Worm (Caenorhabditis elegans) whole organism, midembryonic: Measurements from ENCODE around the gene srh-247.

ENCODE experiments used
- T22C8.4 ChIP-seq: fragments of 200-800 bp; sonication (Bioruptor generic); IDR thresholded peaks from 2 replicates; pipeline ENCODE4 v1.3.6; 2022; ENCODE audit warnings: missing genetic modification characterization, missing compliant biosample characterization
- cog-1 ChIP-seq: sonication (generic microtip); optimal IDR thresholded peaks from 2 replicates; lab custom pipeline; 2016; ENCODE audit warnings: missing genetic modification characterization, missing compliant biosample characterization
- flt-1 ChIP-seq: fragments of 200-800 bp; sonication (Bioruptor generic); IDR thresholded peaks from 2 replicates; pipeline ENCODE4 v1.3.6; 2022; ENCODE audit warnings: missing genetic modification characterization, missing compliant biosample characterization
- klf-2 ChIP-seq: fragments of 200-800 bp; sonication (Bioruptor generic); conservative IDR thresholded peaks from 2 replicates; pipeline ENCODE4 v1.3.6; 2022; ENCODE audit warnings: missing genetic modification reagents, missing genetic modification characterization, missing compliant biosample characterization
- med-1 ChIP-seq: sonication (generic microtip); optimal IDR thresholded peaks from 2 replicates; lab custom pipeline; 2017; ENCODE audit warnings: missing genetic modification characterization, mild to moderate bottlenecking, missing compliant biosample characterization, antibody characterized with exemption, missing genetic modification reagents; ENCODE audit not compliant: insufficient read depth
- ref-1 ChIP-seq: fragments of 200-800 bp; sonication (Bioruptor generic); conservative IDR thresholded peaks from 2 replicates; pipeline ENCODE4 v1.3.6; 2022; ENCODE audit warnings: missing genetic modification reagents, missing genetic modification characterization, missing compliant biosample characterization
- tab-1 ChIP-seq: fragments of 200-800 bp; sonication (Bioruptor generic); IDR thresholded peaks from 2 replicates; pipeline ENCODE4 v1.3.6; 2022; ENCODE audit warnings: missing genetic modification characterization, missing compliant biosample characterization
- ztf-23 ChIP-seq: fragments of 200-800 bp; sonication (Bioruptor generic); IDR thresholded peaks from 2 replicates; pipeline ENCODE4 v1.3.6; 2022; ENCODE audit warnings: missing genetic modification reagents, missing genetic modification characterization, missing compliant biosample characterization
- ztf-29 ChIP-seq: fragments of 200-800 bp; sonication (Bioruptor generic); IDR thresholded peaks from 2 replicates; pipeline ENCODE4 v1.3.6; 2022; ENCODE audit warnings: missing genetic modification reagents, missing genetic modification characterization, missing compliant biosample characterization

DNA sequence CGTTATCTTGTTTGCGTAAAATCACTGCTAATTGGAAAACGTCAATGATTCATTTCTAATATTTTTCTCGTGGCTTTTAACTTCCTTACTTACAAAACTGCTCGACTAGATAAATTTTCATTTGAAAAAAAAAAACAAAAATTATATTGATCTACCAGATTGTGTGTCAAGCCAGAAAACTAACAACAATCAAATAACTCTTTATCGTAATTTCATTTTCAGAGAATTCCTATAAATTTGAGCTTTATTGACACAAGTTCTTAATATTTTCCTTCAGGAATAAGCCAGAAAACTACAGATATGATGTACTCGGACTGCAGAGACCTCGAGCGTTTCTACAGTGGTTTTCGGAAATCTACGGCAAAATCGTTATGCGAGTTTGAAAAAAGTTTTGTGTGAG lies 42.3 kb upstream of the srh-247 start, which contains the start of gene srw-124:
- no peak for TF ChIP-seq flt-1
- no peak for TF ChIP-seq T22C8.4
- TF ChIP-seq ztf-23: no peak
- TF ChIP-seq ref-1 (GFP tag; lab: Robert Waterston, UW): no peak
- no peak for TF ChIP-seq cog-1 (tag; lab: Kevin White, UChicago)
- TF ChIP-seq tab-1 (GFP tag; lab: Robert Waterston, UW): no peak
- TF ChIP-seq med-1 (GFP tag; lab: Kevin White, UChicago): no peak
- no peak for TF ChIP-seq klf-2 (GFP tag; lab: Robert Waterston, UW)
- no peak for TF ChIP-seq ztf-29 (GFP tag; lab: Robert Waterston, UW)
